Fruit fly (Drosophila melanogaster) ovary, adult (tissue): ENCODE measurements around the gene Indy.

Experiments
- CG17801 ChIP-seq: fragments of 200-800 bp; optimal IDR thresholded peaks from 2 replicates; lab custom pipeline; 2019; ENCODE audit warnings: missing biosample characterization, mild to moderate bottlenecking, missing genetic modification characterization, moderate library complexity; ENCODE audit not compliant: partially characterized antibody

The Indy gene

dm6 chr3L:18846233-18846271 lies at the start of gene Indy:
Indy (minus strand) TSS chr3L:18846267.
- TF ChIP-seq CG17801 (GFP tag; lab: Kevin White, UChicago) = no peak

dm6 chr3L:18895079-18895478 lies 49.0 kb upstream of the Indy start:
- peak; percentile 15 for TF ChIP-seq CG17801 (GFP tag; lab: Kevin White, UChicago)

- TF ChIP-seq CG17801 (GFP tag; lab: Kevin White, UChicago) = no peak
These were observed 45.9 kb upstream of the Indy start, which contains the start of gene NijB for dm6 chr3L:18891986-18892385. NijB (plus strand) TSS chr3L:18892383.

dm6 chr3L:18890283-18891175 lies 44.5 kb upstream of the Indy start, which contains the start of gene CG3961:
CG3961 (minus strand) TSS chr3L:18890483.
- TF ChIP-seq CG17801 (GFP tag; lab: Kevin White, UChicago) = peak; percentile 96

DNA sequence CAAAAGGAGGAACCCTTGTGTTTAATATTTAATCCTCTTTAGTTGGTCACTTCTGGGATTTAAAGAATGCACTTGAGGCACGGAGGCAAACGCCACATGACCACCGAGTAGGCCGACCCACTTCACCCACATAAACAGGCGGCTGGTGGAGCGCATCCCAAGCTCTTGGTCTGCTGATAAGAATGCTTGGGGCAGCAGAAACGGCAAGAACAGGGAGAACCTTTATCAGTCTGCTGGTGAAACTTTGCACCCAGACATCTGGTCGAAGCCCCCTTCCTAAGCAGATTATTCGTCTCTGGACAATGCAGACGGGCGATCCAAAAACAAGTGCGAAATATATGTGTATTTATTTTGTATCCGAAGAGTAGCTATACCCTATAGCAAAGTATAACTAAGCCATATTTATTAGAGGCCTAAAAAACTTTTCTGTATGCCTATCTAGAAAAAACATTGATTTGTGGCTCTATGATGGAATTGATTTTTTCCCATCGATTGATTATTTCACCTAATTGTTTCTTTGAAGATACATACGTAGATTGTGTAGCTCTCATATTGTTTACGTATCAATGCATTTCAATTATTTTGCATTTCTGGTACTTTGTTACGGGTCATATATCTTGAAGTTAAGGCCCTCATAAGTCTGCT lies 43.3 kb upstream of the Indy start:
- no peak for TF ChIP-seq CG17801 (GFP tag; lab: Kevin White, UChicago)

- TF ChIP-seq CG17801 (GFP tag; lab: Kevin White, UChicago) = no peak
These were observed 35.5 kb upstream of the Indy start for dm6 chr3L:18881613-18882012.

- peak; percentile 15 for TF ChIP-seq CG17801 (GFP tag; lab: Kevin White, UChicago)
These were observed 26.4 kb upstream of the Indy start, which contains the start of the genes Rad9 and Uggt for dm6 chr3L:18872440-18872839. Rad9 (minus strand) TSS chr3L:18872553. Uggt (plus strand) TSS chr3L:18872747.

DNA sequence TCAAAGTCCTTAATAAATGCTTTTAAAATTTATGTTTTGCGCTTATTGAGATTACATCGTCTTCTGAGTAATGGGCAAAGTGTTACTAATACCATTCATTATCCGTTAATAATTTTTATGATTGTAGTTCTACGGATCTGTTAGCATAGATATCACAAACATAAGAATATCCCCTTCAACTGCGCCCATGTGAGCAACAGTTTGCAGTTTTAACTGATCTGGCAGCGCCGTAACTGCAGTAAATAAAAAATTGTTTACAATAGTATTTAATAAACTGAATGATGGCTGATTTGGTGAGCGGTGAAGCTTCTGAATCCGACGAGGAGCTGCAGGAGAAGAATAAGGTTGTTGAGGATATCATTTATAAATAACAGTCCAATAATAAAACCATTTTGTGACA lies 24.0 kb upstream of the Indy start, which contains the start of gene Blos3:
Gene Blos3 (plus strand): TSS at position 198 of the 400 bp plus-strand sequence.
- peak; percentile 22 for TF ChIP-seq CG17801 (GFP tag; lab: Kevin White, UChicago)

dm6 chr3L:18869035-18869826 lies 23.2 kb upstream of the Indy start, which contains the start of gene Grx1:
Grx1 (plus strand) TSS chr3L:18869230.
- TF ChIP-seq CG17801 (GFP tag; lab: Kevin White, UChicago) = peak; percentile 23

- TF ChIP-seq CG17801 (GFP tag; lab: Kevin White, UChicago) = peak; percentile 85
These were observed 21.5 kb upstream of the Indy start, which contains the start of gene Dysb for dm6 chr3L:18867521-18867920. Dysb (plus strand) TSS chr3L:18867771.

dm6 chr3L:18865447-18866367 lies 19.6 kb upstream of the Indy start, which contains the start of gene CG14074:
CG14074 (plus strand) TSS chr3L:18866225.
- no peak for TF ChIP-seq CG17801 (GFP tag; lab: Kevin White, UChicago)

DNA sequence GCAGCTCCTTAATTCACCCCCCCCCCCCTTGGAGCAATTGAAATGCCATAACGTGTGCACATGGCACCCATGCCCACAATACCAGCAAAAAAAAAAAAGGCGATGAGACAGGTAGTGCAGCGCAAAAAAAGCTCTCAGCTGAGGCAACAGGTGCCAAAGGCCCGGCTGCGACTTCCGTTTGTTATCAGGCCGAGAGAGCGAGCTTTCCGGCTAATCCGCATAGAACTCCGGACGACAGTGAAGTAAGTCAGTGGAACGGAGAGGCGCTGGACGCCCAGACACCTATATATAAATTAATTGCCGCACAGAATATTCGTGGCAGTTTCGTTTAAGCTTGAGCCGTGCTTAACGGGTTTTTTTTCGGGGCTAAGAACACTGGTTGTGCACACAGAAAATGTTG lies 17.3 kb upstream of the Indy start, which contains the start of gene CG6865:
Gene CG6865 (plus strand): TSS at position 321 of the 400 bp plus-strand sequence.
- no peak for TF ChIP-seq CG17801 (GFP tag; lab: Kevin White, UChicago)

dm6 chr3L:18861893-18862292 lies 15.8 kb upstream of the Indy start:
- TF ChIP-seq CG17801 (GFP tag; lab: Kevin White, UChicago) = no peak

DNA sequence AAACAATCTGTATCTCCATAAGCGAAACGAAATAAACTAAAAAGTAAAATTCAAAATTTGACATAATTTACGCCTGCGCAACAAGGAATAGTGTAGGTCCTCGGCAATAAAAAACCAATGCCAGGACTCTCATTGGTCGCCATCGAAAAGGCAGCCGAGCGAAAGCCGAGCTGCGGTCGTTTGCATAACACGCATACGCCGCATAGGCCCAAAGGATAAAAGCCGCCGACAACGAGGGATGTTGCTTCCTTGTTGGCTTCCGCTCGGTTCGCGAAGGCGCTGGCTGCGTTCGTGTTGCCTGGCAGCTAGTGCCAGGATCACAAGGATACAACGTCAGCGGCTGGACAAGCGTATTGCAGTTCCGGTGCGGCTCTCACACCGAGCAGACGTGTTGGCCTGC lies 14.4 kb upstream of the Indy start:
- no peak for TF ChIP-seq CG17801 (GFP tag; lab: Kevin White, UChicago)
